Worm (Caenorhabditis elegans): Measurements from ENCODE around the gene C18B2.2.
A peak's percentile ranks its signal among the peaks of the same experiment; 100 is the strongest.

C18B2.2 gene

ce11 chrX:3631550-3631949, 8.3 kb downstream of the C18B2.2 start (continued):
- TF ChIP-seq unc-62 (GFP tag; optimal IDR thresholded peaks at IDR 0.05) (peak; percentile 72), ccch-3 (GFP tag; optimal IDR thresholded peaks at IDR 0.05) (no peak), tlf-1 (GFP tag; optimal IDR thresholded peaks at IDR 0.05) (no peak), ZK185.1 (tag; optimal IDR thresholded peaks at IDR 0.05; ENCODE audit: poor library complexity, severe bottlenecking) (no peak), lin-54 (GFP tag; optimal IDR thresholded peaks at IDR 0.05) (no peak), dox-1 (GFP tag; IDR thresholded peaks at IDR 0.05) (peak; percentile 59; the same call in 1 of the 2 replicates), ceh-100 (GFP tag; IDR thresholded peaks at IDR 0.05) (no peak), mxl-1 (tag; optimal IDR thresholded peaks at IDR 0.05) (no peak), egl-18 (GFP tag; IDR thresholded peaks at IDR 0.05) (0 out of 2 replicates have a peak, but pooled peaks have one; percentile 15), aptf-3 (GFP tag; IDR thresholded peaks at IDR 0.05) (peak; percentile 90), ceh-58 (GFP tag; IDR thresholded peaks at IDR 0.05) (0 out of 2 replicates have a peak, but pooled peaks have one; percentile 84), sptf-2 (GFP tag; optimal IDR thresholded peaks at IDR 0.05) (no peak), sdz-38 (tag; optimal IDR thresholded peaks at IDR 0.05) (no peak), sea-2 (GFP tag; IDR thresholded peaks at IDR 0.05) (peak; percentile 63; the same call in 1 of the 2 replicates), madf-8 (GFP tag; conservative IDR thresholded peaks at IDR 0.05) (no peak), ama-1 (optimal IDR thresholded peaks at IDR 0.05) (no peak), ama-1 (GFP tag; optimal IDR thresholded peaks at IDR 0.05) (no peak), F55B11.4 (tag; optimal IDR thresholded peaks at IDR 0.05; ENCODE audit: borderline replicate concordance, insufficient read depth) (no peak), Y95B8A.8 (GFP tag; IDR thresholded peaks at IDR 0.05) (no peak), ztf-28 (GFP tag; IDR thresholded peaks at IDR 0.05) (0 out of 2 replicates have a peak, but pooled peaks have one; percentile 26), attf-5 (GFP tag; optimal IDR thresholded peaks at IDR 0.05) (no peak), nhr-120 (GFP tag; IDR thresholded peaks at IDR 0.05) (0 out of 2 replicates have a peak, but pooled peaks have one; percentile 33), attf-3 (GFP tag; conservative IDR thresholded peaks at IDR 0.05) (0 out of 2 replicates have a peak, but pooled peaks have one; percentile 39), unc-130 (GFP tag; optimal IDR thresholded peaks at IDR 0.05) (no peak), nfya-2 (GFP tag; IDR thresholded peaks at IDR 0.05) (0 out of 2 replicates have a peak, but pooled peaks have one; percentile 13), D2030.7 (GFP tag; IDR thresholded peaks at IDR 0.05) (no peak), F37B4.10 (GFP tag; IDR thresholded peaks at IDR 0.05) (peak; percentile 97), cebp-2 (GFP tag; IDR thresholded peaks at IDR 0.05) (0 out of 2 replicates have a peak, but pooled peaks have one; percentile 54), F23B12.7 (tag; optimal IDR thresholded peaks at IDR 0.05; ENCODE audit: insufficient read depth) (no peak), somi-1 (GFP tag; optimal IDR thresholded peaks at IDR 0.05) (no peak), nfyb-1 (GFP tag; IDR thresholded peaks at IDR 0.05) (peak; percentile 51; the same call in 1 of the 2 replicates), C06A6.2 (GFP tag; conservative IDR thresholded peaks at IDR 0.05) (0 out of 2 replicates have a peak, but pooled peaks have one; percentile 24), fkh-3 (tag; optimal IDR thresholded peaks at IDR 0.05) (no peak), ceh-91 (GFP tag; IDR thresholded peaks at IDR 0.05) (0 out of 2 replicates have a peak, but pooled peaks have one; percentile 46), dpff-1 (tag; optimal IDR thresholded peaks at IDR 0.05) (no peak), ztf-3 (GFP tag; optimal IDR thresholded peaks at IDR 0.05) (no peak), zim-3 (tag; optimal IDR thresholded peaks at IDR 0.05) (peak; percentile 42), ets-4 (GFP tag; optimal IDR thresholded peaks at IDR 0.05) (no peak), B0035.1 (tag; optimal IDR thresholded peaks at IDR 0.05) (no peak), hsf-1 (GFP tag; IDR thresholded peaks at IDR 0.05) (no peak; the same call in none of the 2 replicates), F49E8.2 (tag; optimal IDR thresholded peaks at IDR 0.05; ENCODE audit: insufficient read depth) (no peak), mcd-1 (GFP tag; IDR thresholded peaks at IDR 0.05) (no peak), F52B5.7 (tag; optimal IDR thresholded peaks at IDR 0.05) (no peak), ekl-4 (GFP tag; IDR thresholded peaks at IDR 0.05) (peak; percentile 74; the same call in 1 of the 2 replicates), bed-1 (GFP tag; IDR thresholded peaks at IDR 0.05) (0 out of 2 replicates have a peak, but pooled peaks have one; percentile 52), B0019.2 (GFP tag; conservative IDR thresholded peaks at IDR 0.05) (peak; percentile 50; the same call in 1 of the 2 replicates), chd-7 (tag; optimal IDR thresholded peaks at IDR 0.05) (no peak), mes-4 (tag; optimal IDR thresholded peaks at IDR 0.05) (no peak), lin-35 (GFP tag; optimal IDR thresholded peaks at IDR 0.05) (no peak)

All from whole organism, young adult.